Fruit fly (Drosophila melanogaster) whole organism, embryonic: ENCODE measurements around the gene dgt2.

Experiments
- Antp ChIP-seq: fragments of 200-800 bp; sonication (Bioruptor generic); optimal IDR thresholded peaks from 3 replicates; lab custom pipeline; 2016; ENCODE audit warnings: missing biosample characterization, missing genetic modification characterization
- Atf6 ChIP-seq: fragments of 200-800 bp; sonication (Bioruptor generic); IDR thresholded peaks from 2 replicates; pipeline ENCODE4 v1.3.6; 2022; ENCODE audit warnings: missing biosample characterization, missing genetic modification characterization
- B-H1 ChIP-seq: fragments of 200-800 bp; sonication (Bioruptor generic); IDR thresholded peaks from 3 replicates; pipeline ENCODE4 v1.3.6; 2022; ENCODE audit warnings: missing biosample characterization, missing genetic modification characterization
- CG12744 ChIP-seq: fragments of 200-800 bp; sonication (Bioruptor generic); optimal IDR thresholded peaks from 2 replicates; lab custom pipeline; 2016; ENCODE audit warnings: missing biosample characterization, missing genetic modification characterization
- CG12942 ChIP-seq: fragments of 200-800 bp; sonication (Bioruptor generic); optimal IDR thresholded peaks from 3 replicates; lab custom pipeline; 2016; ENCODE audit warnings: missing biosample characterization, missing genetic modification characterization
- CG13287 ChIP-seq: fragments of 200-800 bp; sonication (Bioruptor generic); IDR thresholded peaks from 2 replicates; pipeline ENCODE4 v1.3.6; 2022; ENCODE audit warnings: missing biosample characterization, missing genetic modification characterization; ENCODE audit not compliant: partially characterized antibody
- CG14050 ChIP-seq: fragments of 200-800 bp; sonication (Bioruptor generic); IDR thresholded peaks from 3 replicates; pipeline ENCODE4 v1.3.6; 2022; ENCODE audit warnings: missing biosample characterization, missing genetic modification characterization
- CG15269 ChIP-seq: fragments of 200-800 bp; sonication (Bioruptor generic); optimal IDR thresholded peaks from 2 replicates; lab custom pipeline; 2018; ENCODE audit warnings: missing biosample characterization, mild to moderate bottlenecking, missing genetic modification characterization, moderate library complexity
- CG17912 ChIP-seq: fragments of 200-800 bp; sonication (Bioruptor generic); optimal IDR thresholded peaks from 2 replicates; lab custom pipeline; 2018; ENCODE audit warnings: missing biosample characterization, mild to moderate bottlenecking, missing genetic modification characterization
- CG2199 ChIP-seq: fragments of 200-800 bp; sonication (Bioruptor generic); IDR thresholded peaks from 3 replicates; pipeline ENCODE4 v1.3.6; 2022; ENCODE audit warnings: missing biosample characterization, missing genetic modification characterization
- CG31388 ChIP-seq: fragments of 200-800 bp; sonication (Bioruptor generic); optimal IDR thresholded peaks from 2 replicates; lab custom pipeline; 2016; ENCODE audit warnings: missing biosample characterization, missing genetic modification characterization
- CG3726 ChIP-seq: fragments of 200-800 bp; sonication (Bioruptor generic); IDR thresholded peaks from 3 replicates; pipeline ENCODE4, ENCODE4 v1.3.6; 2022; ENCODE audit warnings: missing biosample characterization, missing genetic modification characterization
- CG42726 ChIP-seq: fragments of 200-800 bp; sonication (Bioruptor generic); IDR thresholded peaks from 2 replicates; pipeline ENCODE4 v1.3.6; 2022; ENCODE audit warnings: missing biosample characterization, missing genetic modification characterization; ENCODE audit not compliant: partially characterized antibody
- CG6272 ChIP-seq: fragments of 200-800 bp; sonication (Bioruptor generic); IDR thresholded peaks from 2 replicates; pipeline ENCODE4 v1.3.6; 2022; ENCODE audit warnings: missing biosample characterization, missing genetic modification characterization
- CG7745 ChIP-seq: fragments of 200-800 bp; sonication (Bioruptor generic); optimal IDR thresholded peaks from 2 replicates; lab custom pipeline; 2018; ENCODE audit warnings: missing biosample characterization, mild to moderate bottlenecking, missing genetic modification characterization, moderate library complexity
- CG9215 ChIP-seq: fragments of 200-800 bp; sonication (Bioruptor generic); IDR thresholded peaks from 2 replicates; pipeline ENCODE4 v1.3.6; 2022; ENCODE audit warnings: missing biosample characterization, missing genetic modification characterization
- CG9817 ChIP-seq: fragments of 200-800 bp; sonication (Bioruptor generic); optimal IDR thresholded peaks from 2 replicates; lab custom pipeline; 2018; ENCODE audit warnings: missing biosample characterization, mild to moderate bottlenecking, missing genetic modification characterization, moderate library complexity
- Deaf1 ChIP-seq: fragments of 200-800 bp; optimal IDR thresholded peaks from 3 replicates; lab custom pipeline; 2019; ENCODE audit warnings: missing biosample characterization, mild to moderate bottlenecking, missing genetic modification characterization, moderate library complexity
- Dfd ChIP-seq, 2 experiments: fragments of >200 bp; optimal IDR thresholded peaks; 2 replicates each; lab custom pipeline; 2017; ENCODE audit warnings: missing biosample characterization in 2 of 2, missing genetic modification characterization in 2 of 2
- Doc2 ChIP-seq: fragments of 200-800 bp; sonication (Bioruptor generic); IDR thresholded peaks from 2 replicates; pipeline ENCODE4 v1.3.6; 2022; ENCODE audit warnings: missing biosample characterization, missing genetic modification characterization
- Fer1 ChIP-seq: fragments of 200-800 bp; sonication (Bioruptor generic); optimal IDR thresholded peaks from 2 replicates; lab custom pipeline; 2017; ENCODE audit warnings: missing biosample characterization, mild to moderate bottlenecking, missing genetic modification characterization
- Kr ChIP-seq: fragments of 200-800 bp; sonication (Bioruptor generic); optimal IDR thresholded peaks from 2 replicates; lab custom pipeline; 2017; ENCODE audit warnings: missing biosample characterization, mild to moderate bottlenecking, missing genetic modification characterization
- Nf-YC ChIP-seq: fragments of 200-800 bp; optimal IDR thresholded peaks from 3 replicates; lab custom pipeline; 2019; ENCODE audit warnings: missing biosample characterization, mild to moderate bottlenecking, missing genetic modification characterization, moderate library complexity
- Optix ChIP-seq: fragments of 200-800 bp; sonication (Bioruptor generic); IDR thresholded peaks from 3 replicates; pipeline ENCODE4 v1.3.6; 2022; ENCODE audit warnings: missing biosample characterization, missing genetic modification characterization
- Scr ChIP-seq: fragments of 200-800 bp; sonication (Bioruptor generic); IDR thresholded peaks from 2 replicates; pipeline ENCODE4 v1.3.6; 2022; ENCODE audit warnings: missing biosample characterization, missing genetic modification characterization; ENCODE audit not compliant: partially characterized antibody
- Six4 ChIP-seq: fragments of 200-800 bp; sonication (Bioruptor generic); optimal IDR thresholded peaks from 2 replicates; lab custom pipeline; 2016; ENCODE audit warnings: missing biosample characterization, missing genetic modification characterization
- Sry-β ChIP-seq: fragments of 200-800 bp; sonication (Bioruptor generic); optimal IDR thresholded peaks from 2 replicates; lab custom pipeline; 2018; ENCODE audit warnings: missing biosample characterization, mild to moderate bottlenecking, missing genetic modification characterization, moderate library complexity
- Ssrp ChIP-seq: fragments of 200-800 bp; sonication (Bioruptor generic); optimal IDR thresholded peaks from 2 replicates; lab custom pipeline; 2018; ENCODE audit warnings: missing biosample characterization, mild to moderate bottlenecking, missing genetic modification characterization, moderate library complexity
- Stat92E ChIP-seq, 3 experiments: fragments of >200 bp in 2 of 3; fragments of 200-800 bp in 1 of 3; sonication (Bioruptor generic) in 1 of 3; optimal IDR thresholded peaks; 2 replicates each; lab custom pipeline; 2017 to 2019; ENCODE audit warnings: missing biosample characterization in 3 of 3, missing genetic modification characterization in 3 of 3, mild to moderate bottlenecking in 1 of 3, moderate library complexity in 1 of 3
- Taf1 ChIP-seq: fragments of 200-800 bp; sonication (Bioruptor generic); IDR thresholded peaks from 2 replicates; pipeline ENCODE4 v1.3.6; 2022; ENCODE audit warnings: missing biosample characterization, missing genetic modification characterization
- aop ChIP-seq: fragments of 200-800 bp; sonication (Bioruptor generic); IDR thresholded peaks from 2 replicates; pipeline ENCODE4 v1.3.6; 2022; ENCODE audit warnings: missing biosample characterization, missing genetic modification characterization
- ara ChIP-seq: fragments of 200-800 bp; sonication (Bioruptor generic); IDR thresholded peaks from 2 replicates; pipeline ENCODE4 v1.3.6; 2022; ENCODE audit warnings: missing biosample characterization, missing genetic modification characterization
- bbx ChIP-seq: fragments of 200-800 bp; sonication (Bioruptor generic); IDR thresholded peaks from 2 replicates; pipeline ENCODE4 v1.3.6; 2022; ENCODE audit warnings: missing biosample characterization, missing genetic modification characterization; ENCODE audit not compliant: partially characterized antibody
- bigmax ChIP-seq: fragments of 200-800 bp; sonication (Bioruptor generic); optimal IDR thresholded peaks from 2 replicates; lab custom pipeline; 2018; ENCODE audit warnings: missing biosample characterization, mild to moderate bottlenecking, missing genetic modification characterization
- cato ChIP-seq: fragments of 200-800 bp; sonication (Bioruptor generic); optimal IDR thresholded peaks from 2 replicates; lab custom pipeline; 2016; ENCODE audit warnings: missing biosample characterization, missing genetic modification characterization, borderline replicate concordance
- chinmo ChIP-seq: fragments of 200-800 bp; sonication (Bioruptor generic); IDR thresholded peaks from 4 replicates; pipeline ENCODE4 v1.3.6; 2022; ENCODE audit warnings: missing biosample characterization, missing genetic modification characterization; ENCODE audit not compliant: partially characterized antibody
- dati ChIP-seq: fragments of 200-800 bp; sonication (Bioruptor generic); IDR thresholded peaks from 2 replicates; pipeline ENCODE4 v1.3.6; 2022; ENCODE audit warnings: missing biosample characterization, missing genetic modification characterization
- fd64A ChIP-seq: fragments of 200-800 bp; sonication (Bioruptor generic); optimal IDR thresholded peaks from 3 replicates; lab custom pipeline; 2018; ENCODE audit warnings: missing biosample characterization, mild to moderate bottlenecking, missing genetic modification characterization
- gem ChIP-seq: fragments of 200-800 bp; sonication (Bioruptor generic); optimal IDR thresholded peaks from 2 replicates; lab custom pipeline; 2019; ENCODE audit warnings: missing biosample characterization, mild to moderate bottlenecking, missing genetic modification characterization, moderate library complexity
- grn ChIP-seq: fragments of 200-800 bp; sonication (Bioruptor generic); optimal IDR thresholded peaks from 3 replicates; lab custom pipeline; 2017; ENCODE audit warnings: missing biosample characterization, missing genetic modification characterization
- lmd ChIP-seq: fragments of 200-800 bp; sonication (Bioruptor generic); IDR thresholded peaks from 2 replicates; pipeline ENCODE4 v1.3.6; 2022; ENCODE audit warnings: missing biosample characterization, missing genetic modification characterization
- otp ChIP-seq: fragments of 200-800 bp; sonication (Bioruptor generic); IDR thresholded peaks from 3 replicates; pipeline ENCODE4, ENCODE4 v1.3.6; 2022; ENCODE audit warnings: missing biosample characterization, missing genetic modification characterization
- peb ChIP-seq: fragments of 200-800 bp; sonication (Bioruptor generic); IDR thresholded peaks from 2 replicates; pipeline ENCODE4 v1.3.6; 2022; ENCODE audit warnings: missing biosample characterization, missing genetic modification characterization
- repo ChIP-seq: fragments of 200-800 bp; sonication (Bioruptor generic); optimal IDR thresholded peaks from 2 replicates; lab custom pipeline; 2016; ENCODE audit warnings: missing biosample characterization, missing genetic modification characterization
- rib ChIP-seq: fragments of 200-800 bp; sonication (Bioruptor generic); IDR thresholded peaks from 2 replicates; pipeline ENCODE4 v1.3.6; 2022; ENCODE audit warnings: missing biosample characterization, missing genetic modification characterization
- slbo ChIP-seq: fragments of 200-800 bp; sonication (Bioruptor generic); IDR thresholded peaks from 2 replicates; pipeline ENCODE4 v1.3.6; 2022; ENCODE audit warnings: missing biosample characterization, missing genetic modification characterization
- sqz ChIP-seq: fragments of 200-800 bp; sonication (Bioruptor generic); optimal IDR thresholded peaks from 3 replicates; lab custom pipeline; 2018; ENCODE audit warnings: missing biosample characterization, mild to moderate bottlenecking, missing genetic modification characterization
- tna ChIP-seq: fragments of 200-800 bp; sonication (Bioruptor generic); IDR thresholded peaks from 2 replicates; pipeline ENCODE4 v1.3.6; 2022; ENCODE audit warnings: missing biosample characterization, missing genetic modification characterization; ENCODE audit not compliant: partially characterized antibody
- trem ChIP-seq: fragments of 200-800 bp; optimal IDR thresholded peaks from 3 replicates; lab custom pipeline; 2019; ENCODE audit warnings: missing biosample characterization, mild to moderate bottlenecking, missing genetic modification characterization, moderate library complexity

Gene dgt2

dm6 chr2L:12011682-12012655 lies 22.2 kb downstream of the dgt2 start (continued):
- TF ChIP-seq CG13287 (no peak), Dfd (GFP tag; optimal IDR thresholded peaks at IDR 0.05; lab: Kevin White, UChicago) (no peak), Nf-YC (peak; percentile 93), ara (GFP tag; lab: Robert Waterston, UW) (no peak), Six4 (GFP tag; lab: Kevin White, UChicago) (peak; percentile 58), B-H1 (GFP tag; lab: Robert Waterston, UW) (no peak), slbo (GFP tag; lab: Robert Waterston, UW) (no peak), CG2199 (GFP tag; lab: Robert Waterston, UW) (no peak), Atf6 (GFP tag; lab: Robert Waterston, UW) (no peak), peb (GFP tag; lab: Robert Waterston, UW) (no peak), CG7745 (tag; lab: Kevin White, UChicago) (peak; percentile 43), sqz (GFP tag; lab: Kevin White, UChicago) (peak; percentile 38), bbx (GFP tag; lab: Robert Waterston, UW) (no peak), dati (GFP tag; lab: Robert Waterston, UW) (no peak), CG3726 (GFP tag; lab: Robert Waterston, UW) (no peak), gem (tag; lab: Kevin White, UChicago) (peak; percentile 65), repo (GFP tag; lab: Kevin White, UChicago) (peak; percentile 77), CG31388 (GFP tag; lab: Kevin White, UChicago) (peak; percentile 26), CG9817 (peak; percentile 40), Fer1 (GFP tag; lab: Kevin White, UChicago) (peak; percentile 90), Stat92E (GFP tag; optimal IDR thresholded peaks at IDR 0.05; lab: Kevin White, UChicago) (peak in 1 of 3 experiments; percentile 74), otp (GFP tag; lab: Robert Waterston, UW) (no peak), Optix (GFP tag; lab: Robert Waterston, UW) (no peak), Antp (GFP tag; lab: Kevin White, UChicago) (peak; percentile 85), Kr (GFP tag; lab: Kevin White, UChicago) (peak; percentile 92), Doc2 (no peak), CG9215 (GFP tag; lab: Robert Waterston, UW) (no peak), bigmax (peak; percentile 56), aop (GFP tag; lab: Robert Waterston, UW) (no peak), trem (tag; lab: Kevin White, UChicago) (peak; percentile 50), CG17912 (peak; percentile 6), Taf1 (GFP tag; lab: Robert Waterston, UW) (no peak), CG42726 (GFP tag; lab: Robert Waterston, UW) (no peak), CG12942 (GFP tag; lab: Kevin White, UChicago) (peak; percentile 26), Scr (GFP tag; lab: Robert Waterston, UW) (no peak), grn (no peak), Deaf1 (tag; lab: Kevin White, UChicago) (peak; percentile 74), rib (GFP tag; lab: Robert Waterston, UW) (no peak), CG6272 (GFP tag; lab: Robert Waterston, UW) (peak; percentile 80), CG14050 (GFP tag; lab: Robert Waterston, UW) (no peak), lmd (no peak), fd64A (GFP tag; lab: Kevin White, UChicago) (peak; percentile 52), chinmo (no peak), Ssrp (tag; lab: Kevin White, UChicago) (no peak), CG12744 (GFP tag; lab: Kevin White, UChicago) (peak; percentile 63), Sry-β (peak; percentile 19), cato (GFP tag; lab: Kevin White, UChicago) (no peak), CG15269 (tag; lab: Kevin White, UChicago) (peak; percentile 62), tna (GFP tag; lab: Robert Waterston, UW) (no peak)
